Fruit fly (Drosophila melanogaster) whole organism, embryonic: ENCODE measurements around the gene Cwc25.

ENCODE experiments used
- CG1024 ChIP-seq: fragments of 200-800 bp; sonication (Bioruptor generic); IDR thresholded peaks from 2 replicates; pipeline ENCODE4 v1.3.6; 2022; ENCODE audit warnings: missing biosample characterization, missing genetic modification characterization
- CG10274 ChIP-seq: fragments of 200-800 bp; sonication (Bioruptor generic); optimal IDR thresholded peaks from 3 replicates; lab custom pipeline; 2017; ENCODE audit warnings: missing biosample characterization, mild to moderate bottlenecking, missing genetic modification characterization
- CG10321 ChIP-seq: fragments of 200-800 bp; sonication (Bioruptor generic); IDR thresholded peaks from 2 replicates; pipeline ENCODE4 v1.3.6; 2022; ENCODE audit warnings: missing biosample characterization, missing genetic modification characterization
- CG11456 ChIP-seq: fragments of 200-800 bp; sonication (Bioruptor generic); IDR thresholded peaks from 3 replicates; pipeline ENCODE4 v1.3.6; 2022; ENCODE audit warnings: missing biosample characterization, missing genetic modification characterization
- CG11695 ChIP-seq: fragments of 200-800 bp; sonication (Bioruptor generic); IDR thresholded peaks from 3 replicates; pipeline ENCODE4 v1.3.6; 2022; ENCODE audit warnings: missing biosample characterization, missing genetic modification characterization
- CG12071 ChIP-seq: fragments of 200-800 bp; sonication (Bioruptor generic); optimal IDR thresholded peaks from 3 replicates; lab custom pipeline; 2018; ENCODE audit warnings: missing biosample characterization, mild to moderate bottlenecking, missing genetic modification characterization
- CG12942 ChIP-seq: fragments of 200-800 bp; sonication (Bioruptor generic); optimal IDR thresholded peaks from 3 replicates; lab custom pipeline; 2016; ENCODE audit warnings: missing biosample characterization, missing genetic modification characterization
- CG14441 ChIP-seq: fragments of 200-800 bp; sonication (Bioruptor generic); IDR thresholded peaks from 2 replicates; pipeline ENCODE4 v1.3.6; 2022; ENCODE audit warnings: missing biosample characterization, missing genetic modification characterization
- CG15479 ChIP-seq: fragments of 200-800 bp; sonication (Bioruptor generic); optimal IDR thresholded peaks from 3 replicates; lab custom pipeline; 2019; ENCODE audit warnings: missing biosample characterization, mild to moderate bottlenecking, missing genetic modification characterization, moderate library complexity
- CG16779 ChIP-seq: fragments of 200-800 bp; sonication (Bioruptor generic); IDR thresholded peaks from 2 replicates; pipeline ENCODE4 v1.3.6; 2022; ENCODE audit warnings: missing biosample characterization, missing genetic modification characterization
- CG4282 ChIP-seq: fragments of 200-800 bp; sonication (Bioruptor generic); optimal IDR thresholded peaks from 2 replicates; lab custom pipeline; 2016; ENCODE audit warnings: missing biosample characterization, missing genetic modification characterization
- CG8089 ChIP-seq: fragments of 200-800 bp; sonication (Bioruptor generic); optimal IDR thresholded peaks from 3 replicates; lab custom pipeline; 2016; ENCODE audit warnings: missing biosample characterization, missing genetic modification characterization
- CG8478 ChIP-seq: fragments of >200 bp; optimal IDR thresholded peaks from 2 replicates; lab custom pipeline; 2018
- CG8944 ChIP-seq: fragments of 200-800 bp; sonication (Bioruptor generic); optimal IDR thresholded peaks from 3 replicates; lab custom pipeline; 2016; ENCODE audit warnings: missing biosample characterization, missing genetic modification characterization
- Deaf1 ChIP-seq: fragments of 200-800 bp; optimal IDR thresholded peaks from 3 replicates; lab custom pipeline; 2019; ENCODE audit warnings: missing biosample characterization, mild to moderate bottlenecking, missing genetic modification characterization, moderate library complexity
- Dip3 ChIP-seq: fragments of 200-800 bp; sonication (Bioruptor generic); optimal IDR thresholded peaks from 3 replicates; lab custom pipeline; 2016; ENCODE audit warnings: missing biosample characterization, missing genetic modification characterization
- Dll ChIP-seq: fragments of 200-800 bp; sonication (Bioruptor generic); IDR thresholded peaks from 4 replicates; pipeline ENCODE4 v1.3.6; 2022; ENCODE audit warnings: missing biosample characterization, missing genetic modification characterization; ENCODE audit not compliant: partially characterized antibody
- Dp ChIP-seq: fragments of 200-800 bp; sonication (Bioruptor generic); optimal IDR thresholded peaks from 2 replicates; lab custom pipeline; 2018; ENCODE audit warnings: missing biosample characterization, mild to moderate bottlenecking, missing genetic modification characterization, moderate library complexity
- Drgx ChIP-seq: fragments of 200-800 bp; sonication (Bioruptor generic); IDR thresholded peaks from 2 replicates; pipeline ENCODE4 v1.3.6; 2022; ENCODE audit warnings: missing biosample characterization, missing genetic modification characterization
- Eip74EF ChIP-seq, 2 experiments: fragments of 200-800 bp in 1 of 2; fragments of >200 bp in 1 of 2; sonication (Bioruptor generic) in 1 of 2; optimal IDR thresholded peaks; 2 replicates each; lab custom pipeline; 2017 to 2019; ENCODE audit warnings: missing biosample characterization in 2 of 2, missing genetic modification characterization in 2 of 2, mild to moderate bottlenecking in 1 of 2, moderate library complexity in 1 of 2
- Ets97D ChIP-seq: fragments of 200-800 bp; sonication (Bioruptor generic); optimal IDR thresholded peaks from 3 replicates; lab custom pipeline; 2016; ENCODE audit warnings: missing biosample characterization, missing genetic modification characterization
- Fer2 ChIP-seq: fragments of 200-800 bp; sonication (Bioruptor generic); optimal IDR thresholded peaks from 2 replicates; lab custom pipeline; 2018; ENCODE audit warnings: missing biosample characterization, mild to moderate bottlenecking, missing genetic modification characterization, moderate library complexity
- GATAe ChIP-seq: fragments of 200-800 bp; sonication (Bioruptor generic); conservative IDR thresholded peaks from 2 replicates; pipeline ENCODE4 v1.3.6; 2022; ENCODE audit warnings: missing biosample characterization, missing genetic modification characterization
- Hey ChIP-seq: fragments of 200-800 bp; sonication (Bioruptor generic); optimal IDR thresholded peaks from 3 replicates; lab custom pipeline; 2018; ENCODE audit warnings: missing biosample characterization, mild to moderate bottlenecking, missing genetic modification characterization
- Lpt ChIP-seq: fragments of >200 bp; optimal IDR thresholded peaks from 2 replicates; lab custom pipeline; 2018; ENCODE audit warnings: missing biosample characterization, missing genetic modification characterization
- Pdp1 ChIP-seq, 2 experiments: fragments of 200-800 bp; sonication (Bioruptor generic); optimal IDR thresholded peaks; 3 replicates each; lab custom pipeline; 2016; ENCODE audit warnings: missing biosample characterization in 2 of 2, missing genetic modification characterization in 2 of 2, mild to moderate bottlenecking in 1 of 2, moderate library complexity in 1 of 2
- ab ChIP-seq: fragments of 200-800 bp; sonication (Bioruptor generic); optimal IDR thresholded peaks from 2 replicates; lab custom pipeline; 2016; ENCODE audit warnings: missing biosample characterization, missing genetic modification characterization
- abd-A ChIP-seq: fragments of 200-800 bp; sonication (Bioruptor generic); optimal IDR thresholded peaks from 3 replicates; lab custom pipeline; 2019; ENCODE audit warnings: missing biosample characterization, mild to moderate bottlenecking, missing genetic modification characterization, moderate library complexity
- ato ChIP-seq: fragments of 200-800 bp; sonication (Bioruptor generic); IDR thresholded peaks from 2 replicates; pipeline ENCODE4 v1.3.6; 2022; ENCODE audit warnings: missing biosample characterization, missing genetic modification characterization; ENCODE audit not compliant: partially characterized antibody
- crc ChIP-seq: fragments of 200-800 bp; sonication (Bioruptor generic); optimal IDR thresholded peaks from 2 replicates; lab custom pipeline; 2016; ENCODE audit warnings: missing biosample characterization, missing genetic modification characterization
- eve ChIP-seq, 2 experiments: fragments of >200 bp; optimal IDR thresholded peaks; 2 replicates each; lab custom pipeline; 2017; ENCODE audit warnings: missing biosample characterization in 2 of 2, missing genetic modification characterization in 2 of 2
- fd64A ChIP-seq: fragments of 200-800 bp; sonication (Bioruptor generic); optimal IDR thresholded peaks from 3 replicates; lab custom pipeline; 2018; ENCODE audit warnings: missing biosample characterization, mild to moderate bottlenecking, missing genetic modification characterization
- fd96Cb ChIP-seq: fragments of 200-800 bp; sonication (Bioruptor generic); optimal IDR thresholded peaks from 2 replicates; lab custom pipeline; 2018; ENCODE audit warnings: missing biosample characterization, mild to moderate bottlenecking, missing genetic modification characterization, moderate library complexity
- fu2 ChIP-seq: fragments of 200-800 bp; sonication (Bioruptor generic); optimal IDR thresholded peaks from 2 replicates; lab custom pipeline; 2016; ENCODE audit warnings: missing biosample characterization, missing genetic modification characterization
- gem ChIP-seq: fragments of 200-800 bp; sonication (Bioruptor generic); optimal IDR thresholded peaks from 2 replicates; lab custom pipeline; 2019; ENCODE audit warnings: missing biosample characterization, mild to moderate bottlenecking, missing genetic modification characterization, moderate library complexity
- gsb-n ChIP-seq: fragments of 200-800 bp; sonication (Bioruptor generic); optimal IDR thresholded peaks from 3 replicates; lab custom pipeline; 2018; ENCODE audit warnings: missing biosample characterization, mild to moderate bottlenecking, missing genetic modification characterization
- ham ChIP-seq: fragments of 200-800 bp; sonication (Bioruptor generic); IDR thresholded peaks from 2 replicates; pipeline ENCODE4 v1.3.6; 2022; ENCODE audit warnings: missing biosample characterization, missing genetic modification characterization
- hth ChIP-seq: fragments of >200 bp; optimal IDR thresholded peaks from 2 replicates; lab custom pipeline; 2017; ENCODE audit warnings: inconsistent platforms
- inv ChIP-seq: fragments of 200-800 bp; sonication (Bioruptor generic); IDR thresholded peaks from 2 replicates; pipeline ENCODE4 v1.3.6; 2022; ENCODE audit warnings: missing biosample characterization, missing genetic modification characterization; ENCODE audit not compliant: partially characterized antibody
- knrl ChIP-seq: fragments of 200-800 bp; sonication (Bioruptor generic); IDR thresholded peaks from 3 replicates; pipeline ENCODE4 v1.3.6; 2022; ENCODE audit warnings: missing biosample characterization, missing genetic modification characterization; ENCODE audit not compliant: partially characterized antibody
- lilli ChIP-seq: fragments of 200-800 bp; sonication (Bioruptor generic); optimal IDR thresholded peaks from 3 replicates; lab custom pipeline; 2016; ENCODE audit warnings: missing biosample characterization, missing genetic modification characterization
- lmd ChIP-seq: fragments of 200-800 bp; sonication (Bioruptor generic); IDR thresholded peaks from 2 replicates; pipeline ENCODE4 v1.3.6; 2022; ENCODE audit warnings: missing biosample characterization, missing genetic modification characterization
- nom ChIP-seq: fragments of 200-800 bp; sonication (Bioruptor generic); optimal IDR thresholded peaks from 2 replicates; lab custom pipeline; 2017; ENCODE audit warnings: missing biosample characterization, missing genetic modification characterization, mild to moderate bottlenecking, moderate library complexity, missing genetic modification reagents
- sd ChIP-seq: fragments of 200-800 bp; sonication (Bioruptor generic); optimal IDR thresholded peaks from 3 replicates; lab custom pipeline; 2018; ENCODE audit warnings: missing biosample characterization, mild to moderate bottlenecking, missing genetic modification characterization, moderate library complexity
- slp2 ChIP-seq: fragments of 200-800 bp; sonication (Bioruptor generic); optimal IDR thresholded peaks from 2 replicates; lab custom pipeline; 2016; ENCODE audit warnings: missing biosample characterization, missing genetic modification characterization
- sob ChIP-seq: fragments of 200-800 bp; sonication (Bioruptor generic); IDR thresholded peaks from 2 replicates; pipeline ENCODE4 v1.3.6; 2022; ENCODE audit warnings: missing biosample characterization, missing genetic modification characterization
- sqz ChIP-seq: fragments of 200-800 bp; sonication (Bioruptor generic); optimal IDR thresholded peaks from 3 replicates; lab custom pipeline; 2018; ENCODE audit warnings: missing biosample characterization, mild to moderate bottlenecking, missing genetic modification characterization
- sr ChIP-seq: fragments of 200-800 bp; sonication (Bioruptor generic); IDR thresholded peaks from 3 replicates; pipeline ENCODE4 v1.3.6; 2022; ENCODE audit warnings: missing biosample characterization, missing genetic modification characterization
- ssp ChIP-seq: fragments of 200-800 bp; sonication (Bioruptor generic); IDR thresholded peaks from 2 replicates; pipeline ENCODE4 v1.3.6; 2022; ENCODE audit warnings: missing biosample characterization, missing genetic modification characterization
- zfh1 ChIP-seq: fragments of 200-800 bp; sonication (Bioruptor generic); IDR thresholded peaks from 3 replicates; pipeline ENCODE4 v1.3.6; 2022; ENCODE audit warnings: missing biosample characterization, missing genetic modification characterization

The Cwc25 gene

dm6 chr2L:2731370-2732138 is 13.3 kb upstream of the Cwc25 start (continued):
- no peak for TF ChIP-seq Dp (GFP tag; lab: Kevin White, UChicago)
- TF ChIP-seq CG1024 (GFP tag; lab: Robert Waterston, UW) = no peak
- 0 out of 3 replicates have a peak, but pooled peaks have one; percentile 41 for TF ChIP-seq CG11695 (GFP tag; lab: Robert Waterston, UW)
- peak; percentile 57 for TF ChIP-seq Deaf1 (tag; lab: Kevin White, UChicago)
- no peak for TF ChIP-seq Hey
- TF ChIP-seq eve (GFP tag; optimal IDR thresholded peaks at IDR 0.05; lab: Kevin White, UChicago) = no peak
- no peak for TF ChIP-seq ato (GFP tag; lab: Robert Waterston, UW)
- no peak for TF ChIP-seq knrl (GFP tag; lab: Robert Waterston, UW)
- TF ChIP-seq crc (GFP tag; lab: Kevin White, UChicago) = no peak
- TF ChIP-seq sqz (GFP tag; lab: Kevin White, UChicago) = no peak
- peak; percentile 94 for TF ChIP-seq sd (tag; lab: Kevin White, UChicago)
- TF ChIP-seq CG16779 (GFP tag; lab: Robert Waterston, UW) = no peak
- TF ChIP-seq CG12071 = no peak
- peak; percentile 56 for TF ChIP-seq gem (tag; lab: Kevin White, UChicago)
- TF ChIP-seq Eip74EF (GFP tag; optimal IDR thresholded peaks at IDR 0.05; lab: Kevin White, UChicago) = peak in 1 of 2 experiments; percentile 31
- no peak for TF ChIP-seq Ets97D (GFP tag; lab: Kevin White, UChicago)
- no peak for TF ChIP-seq CG11456 (GFP tag; lab: Robert Waterston, UW)
- TF ChIP-seq fd96Cb (tag; lab: Kevin White, UChicago) = peak; percentile 42
- TF ChIP-seq CG14441 (GFP tag; lab: Robert Waterston, UW) = peak; percentile 45; the same call in 1 of the 2 replicates
- TF ChIP-seq ab (GFP tag; lab: Kevin White, UChicago) = no peak
- TF ChIP-seq inv (GFP tag; lab: Robert Waterston, UW) = no peak
- TF ChIP-seq Dll (GFP tag; lab: Robert Waterston, UW) = no peak
- no peak for TF ChIP-seq hth (lab: Kevin White, UChicago)
- TF ChIP-seq CG10321 (GFP tag; lab: Robert Waterston, UW) = no peak
- no peak for TF ChIP-seq ssp
- TF ChIP-seq Lpt (GFP tag; lab: Kevin White, UChicago) = no peak
- peak; percentile 32; the same call in 1 of the 2 replicates for TF ChIP-seq sob (GFP tag; lab: Robert Waterston, UW)
- TF ChIP-seq nom = no peak
- TF ChIP-seq lilli = peak; percentile 20
- no peak for TF ChIP-seq ham (GFP tag; lab: Robert Waterston, UW)
- no peak for TF ChIP-seq zfh1 (GFP tag; lab: Robert Waterston, UW)
- TF ChIP-seq Pdp1 (GFP tag; optimal IDR thresholded peaks at IDR 0.05; lab: Kevin White, UChicago) = peak in 1 of 2 experiments; percentile 68
- peak; percentile 57 for TF ChIP-seq lmd (GFP tag; lab: Robert Waterston, UW)
- TF ChIP-seq CG8944 (GFP tag; lab: Kevin White, UChicago) = no peak
- no peak for TF ChIP-seq fu2 (GFP tag; lab: Kevin White, UChicago)
- TF ChIP-seq CG4282 (GFP tag; lab: Kevin White, UChicago) = no peak
- TF ChIP-seq CG8478 (lab: Kevin White, UChicago) = no peak
- no peak for TF ChIP-seq CG12942 (GFP tag; lab: Kevin White, UChicago)
- TF ChIP-seq CG8089 (GFP tag; lab: Kevin White, UChicago) = no peak
- TF ChIP-seq Drgx (GFP tag; lab: Robert Waterston, UW) = peak; percentile 57
- no peak for TF ChIP-seq CG10274 (GFP tag; lab: Kevin White, UChicago)
- no peak for TF ChIP-seq Dip3
- TF ChIP-seq CG15479 (GFP tag; lab: Kevin White, UChicago) = no peak
- TF ChIP-seq fd64A (GFP tag; lab: Kevin White, UChicago) = no peak
- TF ChIP-seq gsb-n (tag; lab: Kevin White, UChicago) = no peak
- no peak for TF ChIP-seq slp2 (GFP tag; lab: Kevin White, UChicago)
- no peak for TF ChIP-seq abd-A (tag; lab: Kevin White, UChicago)
- no peak for TF ChIP-seq sr (GFP tag; lab: Robert Waterston, UW)
- no peak for TF ChIP-seq GATAe
- no peak for TF ChIP-seq Fer2
